Worm (Caenorhabditis elegans): Measurements from ENCODE around the gene mma-1.

DNA sequence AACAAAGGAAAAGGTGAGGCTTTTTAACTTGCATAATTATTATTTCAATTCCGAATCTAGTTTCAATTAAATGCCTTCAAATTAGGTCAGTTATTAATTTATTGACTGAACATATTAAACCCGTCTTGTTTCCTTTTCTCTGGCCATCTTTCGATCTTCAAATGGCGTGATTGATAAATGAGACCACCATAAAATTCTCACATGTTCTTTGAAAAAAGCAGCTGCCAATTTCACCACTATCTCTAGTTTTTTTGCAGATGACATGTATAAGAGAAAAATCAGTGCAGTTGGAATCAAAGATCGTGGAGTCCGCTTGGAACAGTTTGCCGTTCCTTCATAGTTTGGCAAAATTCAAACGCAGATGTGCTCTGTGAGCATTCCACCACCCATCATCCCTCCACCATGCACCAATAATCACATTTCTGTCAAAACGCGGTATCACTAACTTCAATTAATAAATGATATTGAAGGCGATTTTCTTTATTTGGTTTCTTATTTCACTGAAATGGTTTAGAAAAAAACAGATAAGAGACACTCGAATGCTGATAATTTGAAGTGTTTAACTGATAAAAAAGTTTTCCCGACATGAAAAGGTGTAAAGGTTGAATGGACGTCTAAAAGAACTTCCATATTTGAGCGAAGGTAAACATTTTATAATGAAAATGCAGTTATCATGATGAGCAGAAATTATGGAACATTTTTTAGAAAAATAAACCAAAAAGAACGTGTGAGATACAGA lies 41.8 kb upstream of the mma-1 start:
- TF ChIP-seq F13C5.2 (tag; optimal IDR thresholded peaks at IDR 0.05) = no peak
- no peak for TF ChIP-seq scrt-1 (GFP tag; IDR thresholded peaks at IDR 0.05)
- no peak for TF ChIP-seq ama-1 (optimal IDR thresholded peaks at IDR 0.05)
- no peak for TF ChIP-seq pes-1 (GFP tag; IDR thresholded peaks at IDR 0.05)
- no peak for TF ChIP-seq hmbx-1 (tag; optimal IDR thresholded peaks at IDR 0.05)
- no peak for TF ChIP-seq hmg-4 (GFP tag; optimal IDR thresholded peaks at IDR 0.05)
- TF ChIP-seq ets-7 (tag; optimal IDR thresholded peaks at IDR 0.05) = no peak
- no peak for TF ChIP-seq B0310.2 (tag; optimal IDR thresholded peaks at IDR 0.05)
- TF ChIP-seq tbx-11 (GFP tag; IDR thresholded peaks at IDR 0.05) = no peak
